Fruit fly (Drosophila melanogaster) whole organism, pupa: ENCODE results near the gene CG14932.

Source experiments
- CG10348 ChIP-seq: fragments of 200-800 bp; sonication (Bioruptor generic); IDR thresholded peaks from 2 replicates; pipeline ENCODE4 v1.3.6; 2022; ENCODE audit warnings: missing biosample characterization, missing genetic modification characterization
- CG17806 ChIP-seq: fragments of 200-800 bp; sonication (Bioruptor generic); optimal IDR thresholded peaks from 2 replicates; lab custom pipeline; 2018; ENCODE audit warnings: missing biosample characterization, mild to moderate bottlenecking, missing genetic modification characterization, moderate library complexity
- CG8159 ChIP-seq: fragments of 200-800 bp; sonication (Bioruptor generic); optimal IDR thresholded peaks from 3 replicates; lab custom pipeline; 2018; ENCODE audit warnings: missing biosample characterization, mild to moderate bottlenecking, missing genetic modification characterization, moderate library complexity
- CG8301 ChIP-seq: fragments of 200-800 bp; sonication (Bioruptor generic); optimal IDR thresholded peaks from 2 replicates; lab custom pipeline; 2018; ENCODE audit warnings: missing biosample characterization, mild to moderate bottlenecking, missing genetic modification characterization
- CG9948 ChIP-seq: fragments of 200-800 bp; sonication (Bioruptor generic); optimal IDR thresholded peaks from 2 replicates; lab custom pipeline; 2018; ENCODE audit warnings: missing biosample characterization, mild to moderate bottlenecking, missing genetic modification characterization, moderate library complexity
- D1 ChIP-seq: fragments of 200-800 bp; sonication (Bioruptor generic); optimal IDR thresholded peaks from 2 replicates; lab custom pipeline; 2018; ENCODE audit warnings: missing biosample characterization, mild to moderate bottlenecking, missing genetic modification characterization, moderate library complexity
- EcR ChIP-seq: fragments of 200-800 bp; sonication (Bioruptor generic); optimal IDR thresholded peaks from 3 replicates; lab custom pipeline; 2019; ENCODE audit warnings: missing biosample characterization, missing genetic modification characterization, mild to moderate bottlenecking, moderate library complexity, missing genetic modification reagents
- Pif1A ChIP-seq: fragments of 200-800 bp; sonication (Bioruptor generic); optimal IDR thresholded peaks from 3 replicates; lab custom pipeline; 2016; ENCODE audit warnings: missing biosample characterization, missing genetic modification characterization
- Snoo ChIP-seq: fragments of 200-800 bp; sonication (Bioruptor generic); optimal IDR thresholded peaks from 3 replicates; lab custom pipeline; 2017; ENCODE audit warnings: missing biosample characterization, mild to moderate bottlenecking, missing genetic modification characterization, inconsistent platforms
- fd96Ca ChIP-seq: fragments of 200-800 bp; sonication (Bioruptor generic); IDR thresholded peaks from 3 replicates; pipeline ENCODE4 v1.3.6; 2022; ENCODE audit warnings: missing biosample characterization, missing genetic modification characterization
- gl ChIP-seq: fragments of 200-800 bp; sonication (Bioruptor generic); optimal IDR thresholded peaks from 2 replicates; lab custom pipeline; 2018; ENCODE audit warnings: missing biosample characterization, mild to moderate bottlenecking, missing genetic modification characterization

DNA sequence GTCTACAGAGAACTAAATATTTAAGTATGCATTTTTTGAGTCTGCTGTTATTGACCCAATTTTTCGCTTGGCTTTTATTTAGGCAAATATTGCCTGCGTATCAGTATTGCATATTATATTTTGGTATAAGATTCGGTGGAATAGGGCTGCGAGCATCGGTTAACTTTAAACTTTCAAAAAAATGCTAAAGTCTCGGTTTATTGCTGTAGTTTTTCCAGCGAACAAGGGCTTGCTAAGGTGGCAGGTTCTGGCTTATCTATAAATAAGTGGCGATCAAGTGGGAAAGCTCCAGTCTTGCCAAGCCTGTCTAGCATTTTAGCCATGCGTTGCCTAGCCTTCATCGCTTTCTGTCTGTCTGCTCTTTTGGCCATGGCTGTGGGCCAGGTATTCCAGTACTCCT lies 50.7 kb downstream of the CG14932 start, which contains the start of gene CG31704:
- TF ChIP-seq CG10348 (GFP tag; lab: Robert Waterston, UW) (no peak), D1 (tag; lab: Kevin White, UChicago) (no peak), CG8301 (tag; lab: Kevin White, UChicago) (no peak), fd96Ca (GFP tag; lab: Robert Waterston, UW) (no peak), Pif1A (GFP tag; lab: Kevin White, UChicago) (no peak), EcR (no peak), CG9948 (tag; lab: Kevin White, UChicago) (no peak), Snoo (no peak), gl (tag; lab: Kevin White, UChicago) (no peak), CG17806 (no peak), CG8159 (tag; lab: Kevin White, UChicago) (no peak)
